Worm (Caenorhabditis elegans): ENCODE data around the gene C27D8.2.

DNA sequence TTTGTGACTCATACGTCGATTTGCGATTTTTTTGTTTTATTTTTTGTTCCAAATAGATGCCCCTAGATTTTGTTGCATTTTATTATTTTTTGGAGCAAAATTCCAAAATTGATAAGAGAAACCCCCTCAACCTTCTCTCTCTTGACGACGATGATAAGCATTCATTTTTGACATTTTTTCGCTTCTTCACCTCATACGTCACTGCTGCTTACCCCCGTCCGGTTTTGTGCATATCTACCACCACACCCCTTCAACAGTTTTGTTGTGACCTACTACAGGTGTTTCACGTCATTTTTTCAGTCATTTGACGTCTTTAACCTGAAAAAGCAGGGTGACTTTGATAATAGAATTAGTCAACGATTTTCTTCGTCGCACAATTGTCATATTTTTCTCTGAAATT lies 12.1 kb upstream of the C27D8.2 start:
- TF ChIP-seq W03F9.2 (tag; optimal IDR thresholded peaks at IDR 0.05) (no peak), dao-5 (tag; optimal IDR thresholded peaks at IDR 0.05) (no peak)
